Worm (Caenorhabditis elegans) whole organism, L4 larva: Measurements from ENCODE around the gene parn-1.

Source experiments
- lin-39 ChIP-seq: fragments of 150-350 bp; optimal IDR thresholded peaks from 2 replicates; lab custom pipeline; 2014; ENCODE audit warnings: missing biosample characterization, missing genetic modification reagents, missing genetic modification characterization
- nhr-42 ChIP-seq: fragments of 200-800 bp; sonication (Bioruptor generic); IDR thresholded peaks from 2 replicates; pipeline ENCODE4 v1.3.6; 2022; ENCODE audit warnings: missing genetic modification characterization, missing compliant biosample characterization
- snpc-4 ChIP-seq: fragments of 150-350 bp; optimal IDR thresholded peaks from 2 replicates; lab custom pipeline; 2014; ENCODE audit warnings: missing biosample characterization, missing genetic modification characterization

DNA sequence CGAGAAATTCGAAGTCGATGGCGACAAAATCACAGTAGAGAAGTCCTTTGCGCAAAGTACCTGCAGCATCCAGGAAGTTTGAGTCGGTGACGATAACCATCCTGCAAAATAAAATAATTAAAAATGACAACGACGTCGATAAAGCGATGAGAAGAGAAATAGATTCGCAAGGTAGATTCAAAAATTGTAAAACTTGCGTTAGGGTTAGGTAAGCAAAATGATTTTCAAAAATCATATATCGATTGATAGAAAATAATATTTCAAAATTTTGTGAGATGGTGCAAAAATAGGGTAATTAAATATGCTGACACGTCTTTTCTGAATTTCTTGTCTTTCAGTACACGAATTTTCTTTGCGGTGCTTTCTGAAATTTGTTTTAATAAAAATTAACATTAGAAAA is at the start of gene parn-1:
- TF ChIP-seq nhr-42: no peak
- TF ChIP-seq snpc-4 (tag; lab: Kevin White, UChicago): no peak
- TF ChIP-seq lin-39 (tag; lab: Kevin White, UChicago): no peak
